Worm (Caenorhabditis elegans) whole organism, L1 larva: ENCODE results near the gene M04C3.1.
A peak's percentile ranks its signal among the peaks of the same experiment; 100 is the strongest.

ENCODE experiments used
- C04F5.9 ChIP-seq: sonication (generic microtip); optimal IDR thresholded peaks from 2 replicates; lab custom pipeline; 2016; ENCODE audit warnings: missing genetic modification characterization, missing compliant biosample characterization
- C16A3.4 ChIP-seq: fragments of 150-350 bp; optimal IDR thresholded peaks from 2 replicates; lab custom pipeline; 2014; ENCODE audit warnings: missing biosample characterization, missing genetic modification characterization
- C34B4.2 ChIP-seq: sonication (generic microtip); optimal IDR thresholded peaks from 2 replicates; lab custom pipeline; 2017; ENCODE audit warnings: mild to moderate bottlenecking, missing genetic modification characterization, missing compliant biosample characterization
- Y116A8C.19 ChIP-seq: sonication (generic microtip); optimal IDR thresholded peaks from 2 replicates; lab custom pipeline; 2016; ENCODE audit warnings: missing compliant biosample characterization, missing genetic modification characterization, borderline replicate concordance
- alr-1 ChIP-seq: fragments of 200-800 bp; sonication (Bioruptor generic); optimal IDR thresholded peaks from 2 replicates; lab custom pipeline; 2018; ENCODE audit warnings: borderline replicate concordance, mild to moderate bottlenecking, missing genetic modification characterization, missing compliant biosample characterization
- aly-2 ChIP-seq: fragments of 150-350 bp; optimal IDR thresholded peaks from 2 replicates; lab custom pipeline; 2014; ENCODE audit warnings: missing biosample characterization, missing genetic modification characterization
- blmp-1 ChIP-seq: fragments of 150-350 bp; optimal IDR thresholded peaks from 2 replicates; lab custom pipeline; 2014; ENCODE audit warnings: missing biosample characterization, missing genetic modification characterization
- ceh-63 ChIP-seq: fragments of 200-800 bp; sonication (Bioruptor generic); optimal IDR thresholded peaks from 2 replicates; lab custom pipeline; 2018; ENCODE audit warnings: mild to moderate bottlenecking, missing genetic modification characterization, missing compliant biosample characterization
- ceh-8 ChIP-seq: fragments of 200-800 bp; sonication (Bioruptor generic); optimal IDR thresholded peaks from 2 replicates; lab custom pipeline; 2018; ENCODE audit warnings: mild to moderate bottlenecking, missing genetic modification characterization, moderate library complexity, missing compliant biosample characterization
- ces-1 ChIP-seq: fragments of 150-350 bp; optimal IDR thresholded peaks from 2 replicates; lab custom pipeline; 2014; ENCODE audit warnings: missing biosample characterization, missing genetic modification reagents, missing genetic modification characterization
- efl-1 ChIP-seq, 4 experiments: fragments of 150-350 bp; optimal IDR thresholded peaks in 3 of 4; peaks in 1 of 4; 1 replicate in 1 of 4; 2 replicates in 3 of 4; lab custom pipeline; 2014; ENCODE audit warnings: missing biosample characterization in 2 of 4, missing genetic modification characterization in 2 of 4, missing genetic modification reagents in 2 of 4
- egl-13 ChIP-seq: sonication (generic microtip); optimal IDR thresholded peaks from 2 replicates; lab custom pipeline; 2016; ENCODE audit warnings: missing genotype, missing genetic modification reagents, missing genetic modification characterization, missing compliant biosample characterization
- egl-27 ChIP-seq, 2 experiments: fragments of 150-350 bp in 1 of 2; sonication (generic microtip); optimal IDR thresholded peaks; 3 replicates each; lab custom pipeline; 2017 to 2018; ENCODE audit warnings: missing biosample characterization in 2 of 2, missing genetic modification characterization in 2 of 2, missing genetic modification reagents in 2 of 2
- fkh-4 ChIP-seq: sonication (generic microtip); optimal IDR thresholded peaks from 2 replicates; lab custom pipeline; 2016; ENCODE audit warnings: missing compliant biosample characterization, missing genetic modification characterization, borderline replicate concordance
- grh-1 ChIP-seq: fragments of 200-800 bp; sonication (Bioruptor generic); IDR thresholded peaks from 2 replicates; pipeline ENCODE4 v1.3.6; 2022; ENCODE audit warnings: missing genetic modification reagents, missing genetic modification characterization, missing compliant biosample characterization
- hlh-4 ChIP-seq: sonication (generic microtip); optimal IDR thresholded peaks from 2 replicates; lab custom pipeline; 2016; ENCODE audit warnings: mild to moderate bottlenecking, missing genetic modification characterization, missing compliant biosample characterization
- lin-13 ChIP-seq: fragments of 150-350 bp; optimal IDR thresholded peaks from 2 replicates; lab custom pipeline; 2014; ENCODE audit warnings: missing biosample characterization, missing genetic modification reagents, missing genetic modification characterization
- lin-15B ChIP-seq: fragments of 150-350 bp; sonication (generic microtip); optimal IDR thresholded peaks from 3 replicates; lab custom pipeline; 2014; ENCODE audit warnings: missing biosample characterization, missing genetic modification characterization
- lin-35 ChIP-seq, 2 experiments: fragments of 150-350 bp; optimal IDR thresholded peaks; 2 replicates each; lab custom pipeline; 2014; ENCODE audit warnings: missing biosample characterization in 2 of 2, missing genetic modification characterization in 2 of 2, missing genetic modification reagents in 2 of 2
- lin-39 ChIP-seq: fragments of 150-350 bp; optimal IDR thresholded peaks from 2 replicates; lab custom pipeline; 2014; ENCODE audit warnings: missing biosample characterization, missing genetic modification reagents, missing genetic modification characterization
- nhr-237 ChIP-seq: fragments of 150-350 bp; optimal IDR thresholded peaks from 2 replicates; lab custom pipeline; 2014; ENCODE audit warnings: missing biosample characterization, missing genetic modification characterization
- nhr-71 ChIP-seq: sonication (generic microtip); optimal IDR thresholded peaks from 2 replicates; lab custom pipeline; 2016; ENCODE audit warnings: mild to moderate bottlenecking, missing genetic modification characterization, moderate library complexity, missing compliant biosample characterization
- nhr-77 ChIP-seq: fragments of 150-350 bp; optimal IDR thresholded peaks from 2 replicates; lab custom pipeline; 2014; ENCODE audit warnings: missing biosample characterization, missing genetic modification characterization
- pag-3 ChIP-seq: sonication (generic microtip); optimal IDR thresholded peaks from 2 replicates; lab custom pipeline; 2017; ENCODE audit warnings: missing genetic modification characterization, mild to moderate bottlenecking, missing compliant biosample characterization, antibody characterized with exemption, borderline replicate concordance; ENCODE audit not compliant: insufficient read depth
- pax-3 ChIP-seq: fragments of 200-800 bp; sonication (Bioruptor generic); optimal IDR thresholded peaks from 2 replicates; lab custom pipeline; 2018; ENCODE audit warnings: mild to moderate bottlenecking, missing genetic modification characterization, moderate library complexity, missing compliant biosample characterization
- pqm-1 ChIP-seq: sonication (generic microtip); optimal IDR thresholded peaks from 3 replicates; lab custom pipeline; 2017; ENCODE audit warnings: missing biosample characterization, missing genetic modification characterization
- skn-1 ChIP-seq: fragments of 150-350 bp; optimal IDR thresholded peaks from 2 replicates; lab custom pipeline; 2014; ENCODE audit warnings: missing biosample characterization, missing genetic modification characterization
- snu-23 ChIP-seq: sonication (generic microtip); optimal IDR thresholded peaks from 2 replicates; lab custom pipeline; 2016; ENCODE audit warnings: missing genetic modification characterization, missing compliant biosample characterization
- sox-4 ChIP-seq: sonication (generic microtip); optimal IDR thresholded peaks from 2 replicates; lab custom pipeline; 2016; ENCODE audit warnings: missing genetic modification characterization, missing compliant biosample characterization
- sup-37 ChIP-seq: fragments of 200-800 bp; sonication (Bioruptor generic); optimal IDR thresholded peaks from 2 replicates; lab custom pipeline; 2018; ENCODE audit warnings: mild to moderate bottlenecking, missing genetic modification characterization, missing compliant biosample characterization
- swsn-7 ChIP-seq: sonication (generic microtip); optimal IDR thresholded peaks from 2 replicates; lab custom pipeline; 2016; ENCODE audit warnings: missing genetic modification characterization, missing compliant biosample characterization
- unc-62 ChIP-seq: fragments of 150-350 bp; optimal IDR thresholded peaks from 2 replicates; lab custom pipeline; 2014; ENCODE audit warnings: missing biosample characterization, missing genetic modification reagents, missing genetic modification characterization
- unc-86 ChIP-seq: sonication (generic microtip); optimal IDR thresholded peaks from 2 replicates; lab custom pipeline; 2016; ENCODE audit warnings: missing genetic modification characterization, missing compliant biosample characterization

Gene M04C3.1

ce11 chrV:19448805-19449204 lies 3.4 kb upstream of the M04C3.1 start, which contains the start of gene M04C3.2:
M04C3.2 (minus strand) TSS chrV:19448905.
- no peak for TF ChIP-seq nhr-71 (tag; lab: Kevin White, UChicago)
- TF ChIP-seq unc-62 (GFP tag; lab: Kevin White, UChicago), result no peak
- no peak for TF ChIP-seq C16A3.4
- no peak for TF ChIP-seq nhr-237 (tag; lab: Kevin White, UChicago)
- TF ChIP-seq alr-1 (tag; lab: Kevin White, UChicago), result no peak
- TF ChIP-seq pqm-1 (tag; lab: Kevin White, UChicago), result no peak
- TF ChIP-seq sox-4 (tag; lab: Kevin White, UChicago), result no peak
- no peak for TF ChIP-seq lin-39 (tag; lab: Kevin White, UChicago)
- no peak for TF ChIP-seq pag-3 (tag; lab: Kevin White, UChicago)
- TF ChIP-seq hlh-4 (tag; lab: Kevin White, UChicago), result no peak
- TF ChIP-seq grh-1 (GFP tag; lab: Robert Waterston, UW), result no peak
- TF ChIP-seq skn-1 (tag; lab: Kevin White, UChicago), result no peak
- no peak for TF ChIP-seq C34B4.2 (tag; lab: Kevin White, UChicago)
- TF ChIP-seq lin-15B (tag; lab: Kevin White, UChicago), result no peak
- no peak for TF ChIP-seq egl-13 (tag; lab: Kevin White, UChicago)
- TF ChIP-seq pax-3, result no peak
- TF ChIP-seq fkh-4 (tag; lab: Kevin White, UChicago), result no peak

- TF ChIP-seq egl-27 (tag; optimal IDR thresholded peaks at IDR 0.05; lab: Kevin White, UChicago) (no peak), swsn-7 (no peak), ceh-63 (GFP tag; lab: Kevin White, UChicago) (no peak), aly-2 (tag; lab: Kevin White, UChicago) (no peak), snu-23 (GFP tag; lab: Kevin White, UChicago) (no peak), unc-86 (tag; lab: Kevin White, UChicago) (no peak), nhr-77 (tag; lab: Kevin White, UChicago) (no peak), lin-13 (no peak), C04F5.9 (tag; lab: Kevin White, UChicago) (no peak)
Observed at ce11 chrV:19443599-19443998, 1.8 kb downstream of the M04C3.1 start.

ce11 chrV:19436307-19436706 lies 9.1 kb downstream of the M04C3.1 start, which contains the start of gene C25F9.14:
C25F9.14 (plus strand) TSS chrV:19436484.
- TF ChIP-seq efl-1 (optimal IDR thresholded peaks at IDR 0.05; lab: Kevin White, UChicago) (no peak), efl-1 (GFP tag; optimal IDR thresholded peaks at IDR 0.05 in 1 of 2; lab: Kevin White, UChicago) (peak in 1 of 2 experiments; percentile 21), Y116A8C.19 (tag; lab: Kevin White, UChicago) (no peak)

- TF ChIP-seq blmp-1 (tag; lab: Kevin White, UChicago) (no peak), lin-15B (tag; lab: Kevin White, UChicago) (no peak), efl-1 (optimal IDR thresholded peaks at IDR 0.05; lab: Kevin White, UChicago) (no peak), efl-1 (GFP tag; optimal IDR thresholded peaks at IDR 0.05 in 1 of 2; lab: Kevin White, UChicago) (peak in 1 of 2 experiments; percentile 40), ces-1 (GFP tag; lab: Kevin White, UChicago) (no peak), lin-35 (GFP tag; optimal IDR thresholded peaks at IDR 0.05; lab: Kevin White, UChicago) (peak in 1 of 2 experiments; percentile 15), sup-37 (no peak), ceh-8 (GFP tag; lab: Kevin White, UChicago) (no peak)
Observed at ce11 chrV:19433806-19434437, 11.5 kb downstream of the M04C3.1 start, which contains the start of gene C25F9.16. C25F9.16 (plus strand) TSS chrV:19434387.
